Worm (Caenorhabditis elegans) whole organism, L3 larva: ENCODE data around the gene F29A7.8.

Source experiments
- nhr-11 ChIP-seq: fragments of 150-350 bp; optimal IDR thresholded peaks from 2 replicates; lab custom pipeline; 2014; ENCODE audit warnings: missing biosample characterization, missing genetic modification characterization
- nhr-76 ChIP-seq: fragments of 150-350 bp; sonication (generic microtip); optimal IDR thresholded peaks from 5 replicates; lab custom pipeline; 2014; ENCODE audit warnings: missing biosample characterization, missing genetic modification characterization

DNA sequence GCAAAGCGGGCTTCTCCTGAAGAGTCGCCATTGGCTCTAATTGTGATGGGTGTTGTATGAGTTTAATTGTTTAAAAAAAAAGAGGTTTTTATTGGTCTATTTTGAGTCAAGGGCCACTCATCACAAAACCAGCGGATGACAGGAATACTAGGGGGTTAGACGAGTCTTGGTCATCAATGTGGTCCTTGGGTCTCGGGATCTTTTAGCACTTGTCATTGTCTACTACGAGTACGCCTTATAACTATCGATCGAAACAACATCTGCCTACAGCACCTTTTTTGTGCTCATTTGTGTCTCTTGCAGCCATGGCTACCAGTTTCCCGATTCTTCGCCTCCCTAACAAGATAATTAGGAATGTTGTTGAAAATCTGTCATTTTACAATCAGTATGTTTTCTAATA is 6.8 kb upstream of the F29A7.8 start, which contains the start of gene fbxb-108:
- TF ChIP-seq nhr-11: no peak
- TF ChIP-seq nhr-76 (tag; lab: Kevin White, UChicago): no peak
